Fruit fly (Drosophila melanogaster) whole organism, wandering third instar larva: Measurements from ENCODE around the gene SkpC.

Experiments used
- Abd-B ChIP-seq: fragments of >200 bp; optimal IDR thresholded peaks from 2 replicates; lab custom pipeline; 2017; ENCODE audit warnings: missing biosample characterization, missing genetic modification characterization
- CG32264 ChIP-seq: fragments of 200-800 bp; sonication (Bioruptor generic); optimal IDR thresholded peaks from 2 replicates; lab custom pipeline; 2016; ENCODE audit warnings: missing biosample characterization, missing genetic modification characterization
- Hr78 ChIP-seq: fragments of >200 bp; optimal IDR thresholded peaks from 2 replicates; lab custom pipeline; 2017; ENCODE audit warnings: missing biosample characterization, missing genetic modification characterization
- Myc ChIP-seq: fragments of >200 bp; optimal IDR thresholded peaks from 2 replicates; lab custom pipeline; 2017
- OdsH ChIP-seq: fragments of 200-800 bp; sonication (Bioruptor generic); optimal IDR thresholded peaks from 2 replicates; lab custom pipeline; 2016; ENCODE audit warnings: missing biosample characterization, mild to moderate bottlenecking, missing genetic modification characterization
- dmrt93B ChIP-seq: fragments of 200-800 bp; sonication (Bioruptor generic); optimal IDR thresholded peaks from 2 replicates; lab custom pipeline; 2018; ENCODE audit warnings: missing biosample characterization, mild to moderate bottlenecking, missing genetic modification characterization
- ey ChIP-seq: fragments of 200-800 bp; sonication (Bioruptor generic); optimal IDR thresholded peaks from 2 replicates; lab custom pipeline; 2016; ENCODE audit warnings: missing biosample characterization, missing genetic modification characterization
- pan ChIP-seq: fragments of >200 bp; optimal IDR thresholded peaks from 2 replicates; lab custom pipeline; 2017

DNA sequence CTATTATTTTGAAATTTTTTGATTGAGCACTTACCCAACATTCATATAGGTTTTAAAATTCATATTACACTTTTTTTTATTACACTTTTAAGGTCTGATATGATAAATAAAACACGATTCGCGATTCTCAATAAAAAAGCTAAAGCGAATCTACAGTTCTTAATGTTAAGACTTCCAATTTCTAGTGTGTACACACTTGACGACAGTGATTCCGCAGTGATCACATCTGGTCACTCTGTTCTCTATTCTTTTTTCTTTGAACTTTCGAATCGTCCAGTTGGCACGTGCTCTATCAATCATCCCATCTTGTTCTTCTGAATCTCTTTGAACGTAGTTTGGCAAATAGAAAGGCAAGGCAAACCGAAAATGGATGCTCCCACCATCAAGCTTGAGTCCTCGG is at the start of gene SkpC:
- TF ChIP-seq Myc (lab: Kevin White, UChicago) (no peak), Abd-B (no peak), pan (no peak), dmrt93B (GFP tag; lab: Kevin White, UChicago) (no peak), OdsH (GFP tag; lab: Kevin White, UChicago) (no peak), CG32264 (GFP tag; lab: Kevin White, UChicago) (no peak), Hr78 (GFP tag; lab: Kevin White, UChicago) (no peak), ey (GFP tag; lab: Kevin White, UChicago) (no peak)
